Worm (Caenorhabditis elegans): ENCODE results near the gene mif-2.

- TF ChIP-seq ceh-48 (tag; optimal IDR thresholded peaks at IDR 0.05) (no peak), sox-4 (tag; optimal IDR thresholded peaks at IDR 0.05) (no peak), rnt-1 (tag; optimal IDR thresholded peaks at IDR 0.05) (no peak), hlh-6 (tag; optimal IDR thresholded peaks at IDR 0.05) (no peak), lin-11 (tag; optimal IDR thresholded peaks at IDR 0.05) (no peak), ama-1 (optimal IDR thresholded peaks at IDR 0.05) (peak; percentile 17), nfya-1 (tag; optimal IDR thresholded peaks at IDR 0.05) (no peak), unc-42 (tag; optimal IDR thresholded peaks at IDR 0.05) (peak; percentile 69), pqm-1 (tag; optimal IDR thresholded peaks at IDR 0.05) (no peak), unc-86 (tag; optimal IDR thresholded peaks at IDR 0.05) (no peak), pag-3 (tag; optimal IDR thresholded peaks at IDR 0.05; ENCODE audit: borderline replicate concordance) (no peak)
Measured at ce11 chrV:11955617-11956016, 22.6 kb downstream of the mif-2 start.
